Worm (Caenorhabditis elegans): ENCODE measurements around the gene old-1.

Gene old-1

DNA sequence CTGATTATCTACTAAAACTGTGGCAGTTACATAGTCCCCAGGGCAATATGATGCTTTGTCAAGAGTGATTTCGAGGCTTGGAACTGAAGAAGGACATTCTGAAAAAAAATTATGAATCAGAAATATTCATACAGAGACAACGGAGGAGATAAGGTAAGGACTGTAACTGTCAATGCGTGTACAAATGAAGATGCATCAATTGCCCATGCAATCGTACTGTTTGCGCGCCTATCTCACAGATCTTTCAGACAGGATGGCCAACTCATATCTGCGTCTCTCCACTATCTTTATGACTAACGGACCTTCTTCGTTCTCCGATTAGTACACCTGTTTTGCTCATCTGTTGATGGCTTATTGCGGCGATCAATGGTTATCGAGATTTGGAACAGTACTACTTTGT, 28.2 kb downstream of the old-1 start, which contains the start of gene ZK938.11:
Gene ZK938.11, minus strand, starts transcription at position 101 of the 400 bp plus-strand sequence.
- no peak for TF ChIP-seq flt-1 (GFP tag; IDR thresholded peaks at IDR 0.05)
- no peak for TF ChIP-seq scrt-1 (GFP tag; IDR thresholded peaks at IDR 0.05)
- TF ChIP-seq tra-4 (tag; optimal IDR thresholded peaks at IDR 0.05): no peak
- TF ChIP-seq ets-7 (tag; optimal IDR thresholded peaks at IDR 0.05): no peak
- no peak for TF ChIP-seq sea-1 (GFP tag; conservative IDR thresholded peaks at IDR 0.05)
- TF ChIP-seq hnd-1 (tag; optimal IDR thresholded peaks at IDR 0.05): no peak
- TF ChIP-seq hmbx-1 (tag; optimal IDR thresholded peaks at IDR 0.05): no peak
- no peak for TF ChIP-seq tbx-37 (GFP tag; conservative IDR thresholded peaks at IDR 0.05)
- TF ChIP-seq B0310.2 (tag; optimal IDR thresholded peaks at IDR 0.05): no peak
- TF ChIP-seq ama-1 (optimal IDR thresholded peaks at IDR 0.05): no peak
- no peak for TF ChIP-seq aly-1 (tag; optimal IDR thresholded peaks at IDR 0.05)
- TF ChIP-seq hmg-4 (GFP tag; optimal IDR thresholded peaks at IDR 0.05): no peak
- no peak for TF ChIP-seq ceh-13 (GFP tag; optimal IDR thresholded peaks at IDR 0.05)
- TF ChIP-seq tbx-11 (GFP tag; IDR thresholded peaks at IDR 0.05): no peak

DNA sequence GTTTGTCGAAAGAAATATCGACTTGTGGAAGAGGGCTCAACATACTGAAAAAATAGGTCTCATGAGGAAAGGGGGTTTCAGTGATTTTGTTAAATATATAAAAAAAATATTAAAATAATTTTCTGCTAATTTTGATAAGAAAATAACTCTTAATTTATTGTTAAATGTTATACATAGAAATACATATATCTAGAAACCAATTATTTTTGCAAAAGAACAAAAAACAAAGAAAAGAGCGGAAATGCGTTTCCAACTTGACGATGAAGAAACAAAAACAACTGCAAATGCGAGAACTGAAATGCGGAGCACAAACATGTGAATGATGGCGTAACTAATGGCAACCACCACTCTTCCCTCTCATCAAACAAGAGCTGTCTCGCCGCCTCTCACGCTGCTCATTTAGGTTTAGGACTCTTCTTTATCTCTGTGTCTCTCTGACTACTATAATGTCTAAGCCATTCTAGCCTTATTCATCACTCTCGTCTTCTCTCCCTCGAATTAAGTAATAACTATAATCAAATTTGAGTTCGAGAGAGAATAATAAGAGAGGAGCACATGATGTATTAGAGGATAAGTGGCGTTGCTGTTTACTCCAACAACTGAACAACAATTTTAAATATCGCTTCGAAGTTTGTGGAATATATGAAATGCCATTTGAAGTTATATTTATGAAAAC, 30.1 kb downstream of the old-1 start, which contains the start of gene arrd-4:
Gene arrd-4, minus strand, starts transcription at position 51 of the 676 bp plus-strand sequence.
- no peak for TF ChIP-seq hmg-4 (GFP tag; optimal IDR thresholded peaks at IDR 0.05)
- no peak for TF ChIP-seq tra-4 (tag; optimal IDR thresholded peaks at IDR 0.05)
- TF ChIP-seq scrt-1 (GFP tag; IDR thresholded peaks at IDR 0.05): no peak

DNA sequence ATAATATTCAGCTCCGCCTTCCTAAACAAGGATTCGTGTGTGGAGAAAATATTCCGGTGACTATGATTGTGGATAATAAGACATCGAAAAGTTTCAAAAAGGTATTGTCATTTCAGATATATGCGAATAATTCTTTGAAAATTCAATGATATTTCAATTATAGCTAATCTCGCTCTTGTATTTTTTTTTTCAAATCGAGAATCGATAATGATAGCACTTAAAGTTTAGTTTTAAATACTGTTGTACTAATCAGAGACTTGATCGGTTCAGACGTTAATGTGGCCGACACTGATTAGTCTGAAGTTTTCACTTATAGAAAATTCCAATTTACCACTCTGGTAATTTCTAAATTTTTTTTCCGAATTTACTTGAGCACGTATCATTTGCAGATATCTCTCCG, 32.6 kb downstream of the old-1 start:
- TF ChIP-seq flt-1 (GFP tag; IDR thresholded peaks at IDR 0.05) (no peak), sea-1 (GFP tag; conservative IDR thresholded peaks at IDR 0.05) (no peak), aly-1 (tag; optimal IDR thresholded peaks at IDR 0.05) (no peak), ceh-36 (tag; optimal IDR thresholded peaks at IDR 0.05) (no peak), B0310.2 (tag; optimal IDR thresholded peaks at IDR 0.05) (no peak), ama-1 (optimal IDR thresholded peaks at IDR 0.05) (no peak), scrt-1 (GFP tag; IDR thresholded peaks at IDR 0.05) (no peak), tbx-11 (GFP tag; IDR thresholded peaks at IDR 0.05) (no peak), ets-7 (tag; optimal IDR thresholded peaks at IDR 0.05) (no peak), hnd-1 (tag; optimal IDR thresholded peaks at IDR 0.05) (no peak), hmg-4 (GFP tag; optimal IDR thresholded peaks at IDR 0.05) (no peak)

DNA sequence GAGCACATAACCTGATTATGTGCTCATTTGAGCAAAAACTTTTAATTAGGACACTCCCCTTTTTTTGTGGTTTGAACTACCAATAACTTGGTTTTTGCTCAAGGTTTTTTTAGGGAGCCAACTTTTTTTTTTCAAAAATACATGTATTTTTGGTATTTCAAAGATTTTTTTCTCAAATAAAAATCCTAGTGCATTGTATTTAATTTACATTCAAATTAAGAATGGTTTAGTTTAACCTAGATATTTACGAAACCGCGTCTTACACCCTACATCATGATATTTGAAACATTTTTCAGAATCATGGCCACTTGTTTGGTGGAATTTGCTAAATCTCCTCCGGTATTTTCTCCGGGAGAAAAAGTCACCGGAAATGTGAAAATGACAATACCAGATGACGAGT, 33.6 kb downstream of the old-1 start, which contains the start of gene arrd-5:
Gene arrd-5, plus strand, starts transcription at position 301 of the 400 bp plus-strand sequence.
- no peak for TF ChIP-seq tbx-11 (GFP tag; IDR thresholded peaks at IDR 0.05)

DNA sequence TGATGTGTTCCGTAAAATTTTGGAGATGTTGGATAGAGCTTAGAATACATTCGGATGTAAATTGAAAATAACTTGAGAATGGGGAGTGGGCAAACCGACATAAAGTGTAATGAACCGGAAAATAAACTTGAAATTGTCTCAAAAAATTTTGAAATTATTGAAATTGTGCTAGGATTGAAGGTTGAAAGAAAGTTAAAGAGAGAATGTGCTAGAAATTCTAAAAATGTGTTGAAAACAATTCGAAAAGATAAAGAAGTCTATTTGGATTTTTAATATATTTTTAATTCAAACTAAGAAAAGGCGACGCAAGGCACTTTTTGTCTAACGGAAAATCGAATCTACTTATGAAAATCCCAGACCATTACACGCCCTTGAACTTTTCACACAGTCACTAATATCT, 34.7 kb downstream of the old-1 start, which contains the start of gene ZK938.3:
Gene ZK938.3, minus strand, starts transcription at position 101 of the 400 bp plus-strand sequence.
- no peak for TF ChIP-seq sea-1 (GFP tag; conservative IDR thresholded peaks at IDR 0.05)

DNA sequence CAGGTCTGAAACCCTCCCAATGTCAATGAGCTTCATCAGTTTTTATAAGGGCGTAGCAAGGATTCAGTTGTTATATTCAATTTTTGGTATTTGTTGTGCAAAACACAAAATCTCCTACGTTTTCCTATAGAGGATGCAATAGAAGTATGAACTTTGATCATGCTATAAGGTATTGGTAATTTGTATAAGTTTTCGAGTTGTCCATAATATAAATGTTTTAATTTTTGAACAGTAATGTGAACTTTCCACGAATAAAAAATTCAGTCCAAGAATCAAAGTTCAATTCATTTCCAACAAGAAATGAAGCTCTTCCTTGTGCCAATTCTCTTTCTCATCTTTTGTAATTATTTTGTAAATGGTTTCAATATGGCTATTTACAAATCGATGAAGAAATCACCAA, 37.5 kb downstream of the old-1 start, which contains the start of gene ZK938.12:
Gene ZK938.12, plus strand, starts transcription at position 301 of the 400 bp plus-strand sequence.
- TF ChIP-seq hmg-4 (GFP tag; optimal IDR thresholded peaks at IDR 0.05): no peak
- TF ChIP-seq ceh-13 (GFP tag; optimal IDR thresholded peaks at IDR 0.05): no peak
- TF ChIP-seq B0310.2 (tag; optimal IDR thresholded peaks at IDR 0.05): no peak
- TF ChIP-seq hnd-1 (tag; optimal IDR thresholded peaks at IDR 0.05): no peak
- no peak for TF ChIP-seq ama-1 (optimal IDR thresholded peaks at IDR 0.05)
- no peak for TF ChIP-seq aly-1 (tag; optimal IDR thresholded peaks at IDR 0.05)
- TF ChIP-seq hmbx-1 (tag; optimal IDR thresholded peaks at IDR 0.05): no peak
- TF ChIP-seq flt-1 (GFP tag; IDR thresholded peaks at IDR 0.05): no peak
- no peak for TF ChIP-seq ceh-36 (tag; optimal IDR thresholded peaks at IDR 0.05)
- no peak for TF ChIP-seq tbx-11 (GFP tag; IDR thresholded peaks at IDR 0.05)
- no peak for TF ChIP-seq tbx-37 (GFP tag; conservative IDR thresholded peaks at IDR 0.05)
- TF ChIP-seq ets-7 (tag; optimal IDR thresholded peaks at IDR 0.05): no peak
- no peak for TF ChIP-seq F13C5.2 (tag; optimal IDR thresholded peaks at IDR 0.05)
- TF ChIP-seq scrt-1 (GFP tag; IDR thresholded peaks at IDR 0.05): no peak
- no peak for TF ChIP-seq sea-1 (GFP tag; conservative IDR thresholded peaks at IDR 0.05)
- TF ChIP-seq tra-4 (tag; optimal IDR thresholded peaks at IDR 0.05): no peak
- no peak for TF ChIP-seq pes-1 (GFP tag; IDR thresholded peaks at IDR 0.05)

DNA sequence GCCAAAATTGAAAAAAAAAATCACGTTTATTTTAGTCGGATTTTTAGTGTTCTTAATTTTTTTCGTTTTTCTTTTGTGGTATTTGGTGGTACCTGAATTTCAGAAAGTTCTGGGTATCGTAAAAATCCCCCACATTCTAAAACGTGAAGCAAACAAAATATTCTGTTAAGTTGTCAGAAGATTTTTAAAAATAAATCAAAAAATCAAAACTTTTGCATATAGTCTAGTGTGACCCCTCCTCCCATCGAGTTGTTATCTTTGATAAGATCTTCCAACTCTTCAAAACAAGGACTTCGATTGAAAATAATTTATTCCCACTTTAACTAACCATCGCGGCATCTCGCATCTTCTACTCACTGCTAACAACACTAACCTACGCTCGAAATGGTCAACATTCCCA, 39.4 kb downstream of the old-1 start, which contains the start of gene ZK938.1:
Gene ZK938.1, plus strand, starts transcription at position 301 of the 400 bp plus-strand sequence.
- TF ChIP-seq ceh-36 (tag; optimal IDR thresholded peaks at IDR 0.05) (no peak), sea-1 (GFP tag; conservative IDR thresholded peaks at IDR 0.05) (no peak), hmbx-1 (tag; optimal IDR thresholded peaks at IDR 0.05) (no peak), B0310.2 (tag; optimal IDR thresholded peaks at IDR 0.05) (no peak), ets-7 (tag; optimal IDR thresholded peaks at IDR 0.05) (no peak), aly-1 (tag; optimal IDR thresholded peaks at IDR 0.05) (no peak), flt-1 (GFP tag; IDR thresholded peaks at IDR 0.05) (no peak), ceh-13 (GFP tag; optimal IDR thresholded peaks at IDR 0.05) (no peak), pes-1 (GFP tag; IDR thresholded peaks at IDR 0.05) (no peak), F13C5.2 (tag; optimal IDR thresholded peaks at IDR 0.05) (no peak), ama-1 (optimal IDR thresholded peaks at IDR 0.05) (no peak), hmg-4 (GFP tag; optimal IDR thresholded peaks at IDR 0.05) (no peak)

DNA sequence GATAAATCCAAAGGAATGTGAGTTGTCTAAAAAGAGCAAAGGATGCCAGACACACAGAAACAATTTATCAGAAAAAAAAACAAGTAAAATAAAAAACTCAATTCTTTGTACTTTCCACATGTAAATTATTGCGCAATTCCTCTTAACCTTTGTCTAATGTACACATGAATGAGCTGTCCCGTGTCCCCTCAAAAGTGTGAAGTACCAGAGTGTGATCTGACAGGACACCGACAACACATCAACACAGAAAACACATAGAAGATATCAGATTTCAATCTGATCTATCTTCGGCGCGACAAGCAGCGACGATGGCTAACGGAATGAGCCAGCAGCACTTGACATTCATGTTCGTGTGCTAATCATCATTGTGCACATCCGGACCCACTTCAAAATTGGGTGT, 40.0 kb downstream of the old-1 start:
- TF ChIP-seq aly-1 (tag; optimal IDR thresholded peaks at IDR 0.05) (no peak), ceh-36 (tag; optimal IDR thresholded peaks at IDR 0.05) (no peak), pes-1 (GFP tag; IDR thresholded peaks at IDR 0.05) (no peak), tbx-11 (GFP tag; IDR thresholded peaks at IDR 0.05) (no peak), sea-1 (GFP tag; conservative IDR thresholded peaks at IDR 0.05) (no peak)
